Worm (Caenorhabditis elegans) whole organism, L1 larva: ENCODE measurements around the gene bar-1.

Experiments
- F16B12.6 ChIP-seq: fragments of 150-350 bp; optimal IDR thresholded peaks from 2 replicates; lab custom pipeline; 2014; ENCODE audit warnings: missing biosample characterization, missing genetic modification characterization
- alr-1 ChIP-seq: fragments of 200-800 bp; sonication (Bioruptor generic); optimal IDR thresholded peaks from 2 replicates; lab custom pipeline; 2018; ENCODE audit warnings: borderline replicate concordance, mild to moderate bottlenecking, missing genetic modification characterization, missing compliant biosample characterization
- blmp-1 ChIP-seq: fragments of 150-350 bp; optimal IDR thresholded peaks from 2 replicates; lab custom pipeline; 2014; ENCODE audit warnings: missing biosample characterization, missing genetic modification characterization
- ceh-8 ChIP-seq: fragments of 200-800 bp; sonication (Bioruptor generic); optimal IDR thresholded peaks from 2 replicates; lab custom pipeline; 2018; ENCODE audit warnings: mild to moderate bottlenecking, missing genetic modification characterization, moderate library complexity, missing compliant biosample characterization
- ceh-90 ChIP-seq: sonication (generic microtip); optimal IDR thresholded peaks from 2 replicates; lab custom pipeline; 2016; ENCODE audit warnings: missing genetic modification characterization, missing compliant biosample characterization
- dpl-1 ChIP-seq, 3 experiments: fragments of 150-350 bp in 2 of 3; sonication (generic microtip) in 1 of 3; optimal IDR thresholded peaks; 2 replicates each; lab custom pipeline; 2014 to 2017; ENCODE audit warnings: missing biosample characterization in 3 of 3, missing genetic modification characterization in 3 of 3, missing genetic modification reagents in 3 of 3
- efl-1 ChIP-seq, 4 experiments: fragments of 150-350 bp; optimal IDR thresholded peaks in 3 of 4; peaks in 1 of 4; 1 replicate in 1 of 4; 2 replicates in 3 of 4; lab custom pipeline; 2014; ENCODE audit warnings: missing biosample characterization in 2 of 4, missing genetic modification characterization in 2 of 4, missing genetic modification reagents in 2 of 4
- elt-2 ChIP-seq: sonication (generic microtip); optimal IDR thresholded peaks from 2 replicates; lab custom pipeline; 2016; ENCODE audit warnings: missing genetic modification characterization, mild to moderate bottlenecking, inconsistent platforms, missing compliant biosample characterization, missing genetic modification reagents
- elt-3 ChIP-seq, 6 experiments: fragments of 150-350 bp in 1 of 6; sonication (generic microtip); optimal IDR thresholded peaks; 2 replicates each; lab custom pipeline; 2017 to 2018; ENCODE audit warnings: missing biosample characterization in 6 of 6, missing genetic modification characterization in 6 of 6, inconsistent platforms in 1 of 6
- fkh-10 ChIP-seq: sonication (generic microtip); optimal IDR thresholded peaks from 2 replicates; lab custom pipeline; 2017; ENCODE audit warnings: missing biosample characterization, missing genetic modification reagents, missing genetic modification characterization
- fkh-8 ChIP-seq: sonication (generic microtip); optimal IDR thresholded peaks from 2 replicates; lab custom pipeline; 2016; ENCODE audit warnings: mild to moderate bottlenecking, missing genetic modification characterization, missing compliant biosample characterization
- irx-1 ChIP-seq: sonication (generic microtip); optimal IDR thresholded peaks from 2 replicates; lab custom pipeline; 2016; ENCODE audit warnings: missing genetic modification characterization, missing compliant biosample characterization
- jun-1 ChIP-seq: fragments of 150-350 bp; optimal IDR thresholded peaks from 2 replicates; lab custom pipeline; 2014; ENCODE audit warnings: missing biosample characterization, missing genetic modification reagents, missing genetic modification characterization
- lin-14 ChIP-seq: fragments of 200-800 bp; sonication (Bioruptor generic); optimal IDR thresholded peaks from 2 replicates; lab custom pipeline; 2018; ENCODE audit warnings: mild to moderate bottlenecking, missing genetic modification characterization, moderate library complexity, missing compliant biosample characterization
- lin-15B ChIP-seq: fragments of 150-350 bp; sonication (generic microtip); optimal IDR thresholded peaks from 3 replicates; lab custom pipeline; 2014; ENCODE audit warnings: missing biosample characterization, missing genetic modification characterization
- lin-35 ChIP-seq, 2 experiments: fragments of 150-350 bp; optimal IDR thresholded peaks; 2 replicates each; lab custom pipeline; 2014; ENCODE audit warnings: missing biosample characterization in 2 of 2, missing genetic modification characterization in 2 of 2, missing genetic modification reagents in 2 of 2
- mab-9 ChIP-seq: fragments of 200-800 bp; sonication (Bioruptor generic); IDR thresholded peaks from 2 replicates; pipeline ENCODE4 v1.3.6; 2022; ENCODE audit warnings: missing genetic modification reagents, missing genetic modification characterization, missing compliant biosample characterization
- nhr-11 ChIP-seq: fragments of 150-350 bp; optimal IDR thresholded peaks from 2 replicates; lab custom pipeline; 2014; ENCODE audit warnings: missing biosample characterization, missing genetic modification characterization
- nhr-20 ChIP-seq: sonication (generic microtip); optimal IDR thresholded peaks from 2 replicates; lab custom pipeline; 2016; ENCODE audit warnings: mild to moderate bottlenecking, missing genetic modification characterization, missing compliant biosample characterization
- nhr-28 ChIP-seq: fragments of 150-350 bp; optimal IDR thresholded peaks from 2 replicates; lab custom pipeline; 2014; ENCODE audit warnings: missing biosample characterization, missing genetic modification characterization
- nhr-71 ChIP-seq: sonication (generic microtip); optimal IDR thresholded peaks from 2 replicates; lab custom pipeline; 2016; ENCODE audit warnings: mild to moderate bottlenecking, missing genetic modification characterization, moderate library complexity, missing compliant biosample characterization
- nhr-84 ChIP-seq: sonication (generic microtip); optimal IDR thresholded peaks from 2 replicates; lab custom pipeline; 2017; ENCODE audit warnings: missing biosample characterization, missing genetic modification characterization
- nhr-85 ChIP-seq: sonication (generic microtip); peaks from one replicate; lab custom pipeline; 2016; ENCODE audit warnings: missing genetic modification characterization, inconsistent platforms, missing compliant biosample characterization
- nhr-90 ChIP-seq: sonication (generic microtip); optimal IDR thresholded peaks from 2 replicates; lab custom pipeline; 2016; ENCODE audit warnings: mild to moderate bottlenecking, missing genetic modification characterization, missing compliant biosample characterization; ENCODE audit not compliant: poor library complexity
- pag-3 ChIP-seq: sonication (generic microtip); optimal IDR thresholded peaks from 2 replicates; lab custom pipeline; 2017; ENCODE audit warnings: missing genetic modification characterization, mild to moderate bottlenecking, missing compliant biosample characterization, antibody characterized with exemption, borderline replicate concordance; ENCODE audit not compliant: insufficient read depth
- rnt-1 ChIP-seq: sonication (generic microtip); optimal IDR thresholded peaks from 2 replicates; lab custom pipeline; 2016; ENCODE audit warnings: mild to moderate bottlenecking, missing genetic modification characterization, moderate library complexity, missing compliant biosample characterization
- skn-1 ChIP-seq: fragments of 150-350 bp; optimal IDR thresholded peaks from 2 replicates; lab custom pipeline; 2014; ENCODE audit warnings: missing biosample characterization, missing genetic modification characterization
- snu-23 ChIP-seq: sonication (generic microtip); optimal IDR thresholded peaks from 2 replicates; lab custom pipeline; 2016; ENCODE audit warnings: missing genetic modification characterization, missing compliant biosample characterization
- sox-4 ChIP-seq: sonication (generic microtip); optimal IDR thresholded peaks from 2 replicates; lab custom pipeline; 2016; ENCODE audit warnings: missing genetic modification characterization, missing compliant biosample characterization
- swsn-7 ChIP-seq: sonication (generic microtip); optimal IDR thresholded peaks from 2 replicates; lab custom pipeline; 2016; ENCODE audit warnings: missing genetic modification characterization, missing compliant biosample characterization
- unc-130 ChIP-seq: fragments of 150-350 bp; optimal IDR thresholded peaks from 2 replicates; lab custom pipeline; 2017; ENCODE audit warnings: missing biosample characterization, missing genetic modification characterization, inconsistent platforms
- unc-86 ChIP-seq: sonication (generic microtip); optimal IDR thresholded peaks from 2 replicates; lab custom pipeline; 2016; ENCODE audit warnings: missing genetic modification characterization, missing compliant biosample characterization
- unc-98 ChIP-seq: fragments of 200-800 bp; sonication (Bioruptor generic); IDR thresholded peaks from 2 replicates; pipeline ENCODE4 v1.3.6; 2022; ENCODE audit warnings: missing genetic modification characterization, missing compliant biosample characterization
- vab-15 ChIP-seq: sonication (generic microtip); optimal IDR thresholded peaks from 2 replicates; lab custom pipeline; 2017; ENCODE audit warnings: missing genotype, mild to moderate bottlenecking, missing genetic modification characterization, missing compliant biosample characterization
- zag-1 ChIP-seq: fragments of 150-350 bp; optimal IDR thresholded peaks from 2 replicates; lab custom pipeline; 2014; ENCODE audit warnings: missing biosample characterization, missing genetic modification characterization

The bar-1 gene

DNA sequence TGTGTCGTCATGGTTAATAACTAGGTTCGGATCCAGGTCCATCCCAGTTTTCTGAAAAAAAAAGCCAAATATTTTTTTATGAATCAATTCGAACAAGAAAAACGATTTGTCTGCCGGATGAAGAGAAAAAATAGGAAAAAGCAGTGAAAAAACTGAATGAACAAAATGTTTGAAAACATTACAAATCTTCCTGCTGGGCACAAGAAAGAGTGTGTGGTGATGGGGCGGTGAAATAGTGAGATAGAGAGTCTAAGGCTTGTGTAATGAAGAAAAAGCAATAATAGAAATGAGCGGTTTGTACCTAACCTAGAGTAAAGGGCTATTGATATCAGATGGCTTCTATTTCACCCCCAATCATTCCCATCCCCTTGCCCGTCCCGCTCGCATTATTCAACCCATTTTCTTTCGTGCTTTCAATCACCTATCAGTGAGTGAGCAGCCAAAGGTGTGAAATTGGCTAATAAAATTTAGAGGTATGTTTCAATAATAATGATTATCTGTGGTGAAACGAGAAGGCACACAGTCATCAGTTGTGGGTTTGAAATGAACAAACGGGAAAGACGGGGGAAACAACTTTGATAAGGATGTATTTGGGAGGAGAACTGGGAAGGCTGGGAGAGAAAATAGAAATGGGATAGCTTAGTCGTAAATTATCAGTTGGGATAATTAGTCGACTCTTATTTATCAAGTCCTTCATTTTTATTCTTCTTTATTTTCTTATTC is at the start of gene bar-1:
Gene bar-1 (minus strand): TSS at position 51 of the 723 bp plus-strand sequence.
- TF ChIP-seq blmp-1 (peak; percentile 8), nhr-28 (no peak), elt-2 (tag; lab: Kevin White, UChicago) (peak; percentile 46), elt-3 (tag; optimal IDR thresholded peaks at IDR 0.05; lab: Kevin White, UChicago) (peak in 1 of 6 experiments; percentile 8)

DNA sequence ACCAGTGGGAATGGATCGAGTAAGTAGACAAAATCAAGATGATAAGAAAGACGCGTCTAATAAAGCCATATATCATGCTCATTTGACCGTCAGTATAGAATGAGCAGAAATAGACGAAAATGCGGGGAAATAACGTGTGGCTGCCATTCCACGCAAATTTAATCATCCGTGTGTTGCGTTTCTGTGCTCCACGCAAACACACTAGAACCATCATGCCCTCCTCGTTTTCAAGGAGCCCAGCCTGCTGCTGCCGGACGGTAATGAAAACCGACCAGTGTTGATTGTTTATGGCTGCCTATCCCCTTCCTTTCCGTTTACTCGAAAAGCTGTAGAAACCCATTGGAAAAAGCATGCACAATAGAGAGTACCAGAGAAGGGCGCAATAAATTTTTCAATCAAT is 49.8 kb upstream of the bar-1 start:
- TF ChIP-seq F16B12.6, result no peak
- TF ChIP-seq fkh-8 (tag; lab: Kevin White, UChicago), result no peak
- TF ChIP-seq irx-1 (tag; lab: Kevin White, UChicago), result no peak
- TF ChIP-seq nhr-11 (tag; lab: Kevin White, UChicago), result no peak
- TF ChIP-seq jun-1 (tag; lab: Kevin White, UChicago), result no peak
- TF ChIP-seq skn-1 (tag; lab: Kevin White, UChicago), result no peak
- no peak for TF ChIP-seq sox-4 (tag; lab: Kevin White, UChicago)
- no peak for TF ChIP-seq swsn-7 (tag; lab: Kevin White, UChicago)
- TF ChIP-seq nhr-90 (tag; lab: Kevin White, UChicago), result no peak
- no peak for TF ChIP-seq zag-1 (tag; lab: Kevin White, UChicago)

DNA sequence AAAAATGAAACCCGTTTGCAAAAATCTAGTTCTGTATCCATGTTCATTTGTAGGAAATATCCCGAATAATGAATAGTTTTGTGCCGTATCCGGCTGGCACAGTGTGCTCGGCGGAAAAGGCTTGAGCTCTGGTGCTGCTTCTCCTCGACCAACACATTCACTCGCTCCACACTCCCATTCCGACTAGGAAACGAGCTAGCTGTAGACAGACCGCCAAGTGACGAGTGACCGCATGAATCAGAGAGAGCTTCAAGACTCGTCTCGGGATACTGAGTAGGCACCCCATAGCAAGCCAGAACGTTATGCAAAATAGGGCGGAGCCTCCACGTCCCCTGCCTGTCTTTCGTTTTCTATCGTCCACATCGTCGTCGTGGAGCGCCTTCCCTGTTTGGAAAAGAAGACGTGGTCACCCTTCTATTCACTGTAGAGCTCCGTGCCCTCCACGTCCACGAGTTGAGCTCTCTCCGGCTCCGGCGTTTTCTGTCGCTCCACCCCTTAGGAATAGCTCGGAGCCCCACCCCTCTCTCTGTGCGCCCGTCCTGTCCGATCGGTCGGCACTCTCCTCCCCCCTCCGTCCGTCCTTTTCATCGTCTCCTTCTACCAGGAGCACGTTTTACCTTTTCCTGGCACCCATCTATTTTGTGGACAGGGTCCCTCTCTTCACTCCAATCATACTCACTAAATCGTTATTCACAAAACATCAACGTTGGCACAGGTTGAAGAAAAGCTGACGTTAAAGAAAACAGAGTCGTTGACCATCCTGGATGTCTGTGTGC is 47.5 kb upstream of the bar-1 start, which contains the start of gene syd-9:
Gene syd-9 (plus strand): TSS at position 394 of the 776 bp plus-strand sequence.
- TF ChIP-seq fkh-8 (tag; lab: Kevin White, UChicago) (peak; percentile 27), lin-35 (GFP tag; optimal IDR thresholded peaks at IDR 0.05; lab: Kevin White, UChicago) (peak in 1 of 2 experiments; percentile 1), lin-14 (GFP tag; lab: Kevin White, UChicago) (peak; percentile 58), ceh-90 (tag; lab: Kevin White, UChicago) (no peak), nhr-85 (no peak), nhr-11 (tag; lab: Kevin White, UChicago) (no peak), alr-1 (tag; lab: Kevin White, UChicago) (no peak), ceh-8 (GFP tag; lab: Kevin White, UChicago) (peak; percentile 19)

DNA sequence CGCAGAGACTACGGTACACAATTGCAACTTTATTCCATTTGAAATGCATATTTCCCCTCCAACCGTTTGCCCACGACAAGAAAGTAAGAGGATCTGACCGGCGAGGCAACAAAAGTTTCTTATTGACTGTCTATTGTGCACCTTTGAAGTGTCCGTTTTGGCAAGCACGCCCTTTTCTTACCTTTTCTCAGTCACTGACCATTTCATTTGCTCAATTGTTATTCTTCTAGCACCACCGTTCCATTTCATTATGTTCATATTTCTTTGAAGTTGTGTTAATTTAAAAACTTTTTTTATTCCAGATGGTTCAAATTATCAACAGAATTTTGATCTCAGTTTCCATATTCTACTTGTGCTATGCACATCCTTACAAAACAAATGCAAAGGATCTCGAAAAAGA is 41.0 kb upstream of the bar-1 start, which contains the start of gene spp-22:
Gene spp-22 (plus strand): TSS at position 301 of the 400 bp plus-strand sequence.
- no peak for TF ChIP-seq rnt-1
- TF ChIP-seq efl-1 (optimal IDR thresholded peaks at IDR 0.05; lab: Kevin White, UChicago), result no peak
- TF ChIP-seq efl-1 (GFP tag; optimal IDR thresholded peaks at IDR 0.05 in 1 of 2; lab: Kevin White, UChicago), result peak in 1 of 2 experiments; percentile 37
- TF ChIP-seq lin-14 (GFP tag; lab: Kevin White, UChicago), result no peak
- TF ChIP-seq nhr-20 (tag; lab: Kevin White, UChicago), result no peak
- no peak for TF ChIP-seq vab-15 (tag; lab: Kevin White, UChicago)
- TF ChIP-seq dpl-1 (GFP tag; optimal IDR thresholded peaks at IDR 0.05; lab: Kevin White, UChicago), result no peak
- TF ChIP-seq snu-23 (GFP tag; lab: Kevin White, UChicago), result no peak
- no peak for TF ChIP-seq mab-9 (GFP tag; lab: Robert Waterston, UW)
- no peak for TF ChIP-seq unc-86 (tag; lab: Kevin White, UChicago)

DNA sequence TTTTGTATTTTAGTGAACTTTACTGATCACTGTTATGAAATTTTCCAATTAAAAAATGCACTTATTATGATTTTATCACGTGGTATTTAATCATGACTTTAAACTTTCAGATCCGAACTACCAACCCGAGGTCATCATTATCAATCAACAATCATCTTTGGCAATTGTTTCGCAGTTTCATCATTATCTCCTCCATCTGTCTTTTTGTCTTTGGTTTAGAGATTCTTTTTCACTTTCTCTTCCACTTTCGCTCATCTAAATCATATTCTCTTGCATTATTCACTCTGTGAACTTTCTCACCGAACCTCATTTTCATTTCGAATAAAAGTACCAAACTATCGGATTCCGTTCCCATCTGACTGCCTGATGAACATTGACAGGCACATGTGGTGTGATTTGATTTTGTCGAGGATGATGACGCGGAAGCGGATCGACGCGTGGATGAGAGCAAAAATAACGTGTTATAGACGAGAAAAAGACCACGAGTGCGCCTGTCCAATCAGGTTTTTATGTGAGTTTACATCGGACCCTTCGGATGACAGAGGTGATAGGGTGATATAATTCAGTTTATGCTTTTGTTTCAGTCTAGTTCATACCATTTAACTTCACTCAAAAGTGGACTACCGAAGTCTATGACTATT is 40.2 kb upstream of the bar-1 start:
- TF ChIP-seq elt-2 (tag; lab: Kevin White, UChicago) (no peak), nhr-20 (tag; lab: Kevin White, UChicago) (peak; percentile 11), ceh-90 (tag; lab: Kevin White, UChicago) (no peak), elt-3 (tag; optimal IDR thresholded peaks at IDR 0.05; lab: Kevin White, UChicago) (peak in 1 of 6 experiments; percentile 31), lin-15B (tag; lab: Kevin White, UChicago) (no peak), rnt-1 (peak; percentile 19), lin-14 (GFP tag; lab: Kevin White, UChicago) (peak; percentile 50), pag-3 (tag; lab: Kevin White, UChicago) (no peak), nhr-85 (peak; percentile 58), nhr-11 (tag; lab: Kevin White, UChicago) (no peak), nhr-71 (tag; lab: Kevin White, UChicago) (peak; percentile 50), unc-98 (GFP tag; lab: Robert Waterston, UW) (no peak), unc-130 (tag; lab: Kevin White, UChicago) (peak; percentile 12), nhr-84 (no peak), fkh-10 (no peak)
